Fruit fly (Drosophila melanogaster) whole organism, embryonic: ENCODE measurements around the gene CG43402.
A peak's percentile ranks its signal among the peaks of the same experiment; 100 is the strongest.

ENCODE experiments used
- Adf1 ChIP-seq: fragments of 200-800 bp; sonication (Bioruptor generic); IDR thresholded peaks from 2 replicates; pipeline ENCODE4 v1.3.6; 2022; ENCODE audit warnings: missing biosample characterization, missing genetic modification characterization
- Bdp1 ChIP-seq: fragments of 200-800 bp; sonication (Bioruptor generic); optimal IDR thresholded peaks from 3 replicates; lab custom pipeline; 2016; ENCODE audit warnings: missing biosample characterization, missing genetic modification characterization
- CG10147 ChIP-seq: fragments of 200-800 bp; sonication (Bioruptor generic); optimal IDR thresholded peaks from 2 replicates; lab custom pipeline; 2019; ENCODE audit warnings: missing biosample characterization, mild to moderate bottlenecking, missing genetic modification characterization, moderate library complexity
- CG11093 ChIP-seq: fragments of 200-800 bp; sonication (Bioruptor generic); IDR thresholded peaks from 3 replicates; pipeline ENCODE4 v1.3.6; 2022; ENCODE audit warnings: missing biosample characterization, missing genetic modification characterization
- CG11695 ChIP-seq: fragments of 200-800 bp; sonication (Bioruptor generic); IDR thresholded peaks from 3 replicates; pipeline ENCODE4 v1.3.6; 2022; ENCODE audit warnings: missing biosample characterization, missing genetic modification characterization
- CG12155 ChIP-seq: fragments of 200-800 bp; sonication (Bioruptor generic); optimal IDR thresholded peaks from 3 replicates; lab custom pipeline; 2016; ENCODE audit warnings: missing biosample characterization, missing genetic modification characterization
- CG12299 ChIP-seq: fragments of 200-800 bp; sonication (Bioruptor generic); optimal IDR thresholded peaks from 2 replicates; lab custom pipeline; 2018; ENCODE audit warnings: missing biosample characterization, mild to moderate bottlenecking, missing genetic modification characterization
- CG13123 ChIP-seq: fragments of 200-800 bp; sonication (Bioruptor generic); optimal IDR thresholded peaks from 2 replicates; lab custom pipeline; 2016; ENCODE audit warnings: missing biosample characterization, missing genetic modification characterization
- CG14441 ChIP-seq: fragments of 200-800 bp; sonication (Bioruptor generic); IDR thresholded peaks from 2 replicates; pipeline ENCODE4 v1.3.6; 2022; ENCODE audit warnings: missing biosample characterization, missing genetic modification characterization
- CG14667 ChIP-seq: fragments of 200-800 bp; sonication (Bioruptor generic); IDR thresholded peaks from 2 replicates; pipeline ENCODE4 v1.3.6; 2022; ENCODE audit warnings: missing biosample characterization, missing genetic modification characterization
- CG15011 ChIP-seq: fragments of 200-800 bp; sonication (Bioruptor generic); optimal IDR thresholded peaks from 3 replicates; lab custom pipeline; 2018; ENCODE audit warnings: missing biosample characterization, mild to moderate bottlenecking, missing genetic modification characterization
- CG15269 ChIP-seq: fragments of 200-800 bp; sonication (Bioruptor generic); optimal IDR thresholded peaks from 2 replicates; lab custom pipeline; 2018; ENCODE audit warnings: missing biosample characterization, mild to moderate bottlenecking, missing genetic modification characterization, moderate library complexity
- CG17186 ChIP-seq: fragments of 200-800 bp; sonication (Bioruptor generic); optimal IDR thresholded peaks from 3 replicates; lab custom pipeline; 2017; ENCODE audit warnings: missing biosample characterization, missing genetic modification reagents, missing genetic modification characterization
- CG17802 ChIP-seq: fragments of 200-800 bp; sonication (Bioruptor generic); optimal IDR thresholded peaks from 2 replicates; lab custom pipeline; 2018; ENCODE audit warnings: missing biosample characterization, mild to moderate bottlenecking, missing genetic modification characterization, moderate library complexity
- CG18476 ChIP-seq: fragments of 200-800 bp; sonication (Bioruptor generic); optimal IDR thresholded peaks from 2 replicates; lab custom pipeline; 2016; ENCODE audit warnings: missing biosample characterization, mild to moderate bottlenecking, missing genetic modification characterization
- CG2202 ChIP-seq: fragments of 200-800 bp; sonication (Bioruptor generic); optimal IDR thresholded peaks from 2 replicates; lab custom pipeline; 2018; ENCODE audit warnings: missing biosample characterization, mild to moderate bottlenecking, missing genetic modification characterization
- CG4360 ChIP-seq: fragments of 200-800 bp; sonication (Bioruptor generic); IDR thresholded peaks from 2 replicates; pipeline ENCODE4 v1.3.6; 2022; ENCODE audit warnings: missing biosample characterization, missing genetic modification characterization
- CG9797 ChIP-seq: fragments of 200-800 bp; sonication (Bioruptor generic); optimal IDR thresholded peaks from 3 replicates; lab custom pipeline; 2018; ENCODE audit warnings: missing biosample characterization, mild to moderate bottlenecking, missing genetic modification characterization
- CG9817 ChIP-seq: fragments of 200-800 bp; sonication (Bioruptor generic); optimal IDR thresholded peaks from 2 replicates; lab custom pipeline; 2018; ENCODE audit warnings: missing biosample characterization, mild to moderate bottlenecking, missing genetic modification characterization, moderate library complexity
- CTCF ChIP-seq: fragments of 200-800 bp; sonication (Bioruptor generic); optimal IDR thresholded peaks from 2 replicates; lab custom pipeline; 2017; ENCODE audit warnings: missing biosample characterization, mild to moderate bottlenecking, missing genetic modification characterization, moderate library complexity
- CrebB ChIP-seq: fragments of 200-800 bp; sonication (Bioruptor generic); optimal IDR thresholded peaks from 3 replicates; lab custom pipeline; 2018; ENCODE audit warnings: missing biosample characterization, mild to moderate bottlenecking, missing genetic modification characterization
- Deaf1 ChIP-seq: fragments of 200-800 bp; optimal IDR thresholded peaks from 3 replicates; lab custom pipeline; 2019; ENCODE audit warnings: missing biosample characterization, mild to moderate bottlenecking, missing genetic modification characterization, moderate library complexity
- Dfd ChIP-seq, 2 experiments: fragments of >200 bp; optimal IDR thresholded peaks; 2 replicates each; lab custom pipeline; 2017; ENCODE audit warnings: missing biosample characterization in 2 of 2, missing genetic modification characterization in 2 of 2
- Dref ChIP-seq: fragments of 200-800 bp; sonication (Bioruptor generic); IDR thresholded peaks from 2 replicates; pipeline ENCODE4 v1.3.6; 2022; ENCODE audit warnings: missing biosample characterization, missing genetic modification characterization
- E2f1 ChIP-seq: fragments of 200-800 bp; sonication (Bioruptor generic); IDR thresholded peaks from 2 replicates; pipeline ENCODE4 v1.3.6; 2022; ENCODE audit warnings: missing biosample characterization, missing genetic modification characterization
- Elba2 ChIP-seq: fragments of 200-800 bp; sonication (Bioruptor generic); optimal IDR thresholded peaks from 3 replicates; lab custom pipeline; 2016; ENCODE audit warnings: missing biosample characterization, missing genetic modification characterization
- Ets65A ChIP-seq: fragments of 200-800 bp; sonication (Bioruptor generic); peaks from one replicate; lab custom pipeline; 2016; ENCODE audit warnings: missing biosample characterization, missing genetic modification characterization
- Fer3 ChIP-seq: fragments of 200-800 bp; sonication (Bioruptor generic); optimal IDR thresholded peaks from 2 replicates; lab custom pipeline; 2018; ENCODE audit warnings: missing biosample characterization, mild to moderate bottlenecking, missing genetic modification characterization, moderate library complexity
- Gug ChIP-seq: fragments of 200-800 bp; sonication (Bioruptor generic); IDR thresholded peaks from 4 replicates; pipeline ENCODE4 v1.3.6; 2022; ENCODE audit warnings: missing biosample characterization, missing genetic modification characterization
- HmgD ChIP-seq: fragments of 200-800 bp; sonication (Bioruptor generic); optimal IDR thresholded peaks from 3 replicates; lab custom pipeline; 2016; ENCODE audit warnings: missing biosample characterization, missing genetic modification characterization
- Hr3 ChIP-seq: fragments of 200-800 bp; sonication (Bioruptor generic); optimal IDR thresholded peaks from 3 replicates; lab custom pipeline; 2016; ENCODE audit warnings: missing biosample characterization, missing genetic modification characterization
- Lhr ChIP-seq: fragments of 200-800 bp; sonication (Bioruptor generic); optimal IDR thresholded peaks from 3 replicates; lab custom pipeline; 2017; ENCODE audit warnings: mild to moderate bottlenecking, missing biosample characterization, missing genetic modification reagents, missing genetic modification characterization
- Lpt ChIP-seq: fragments of >200 bp; optimal IDR thresholded peaks from 2 replicates; lab custom pipeline; 2018; ENCODE audit warnings: missing biosample characterization, missing genetic modification characterization
- MTF-1 ChIP-seq: fragments of 200-800 bp; sonication (Bioruptor generic); optimal IDR thresholded peaks from 2 replicates; lab custom pipeline; 2018; ENCODE audit warnings: missing biosample characterization, mild to moderate bottlenecking, missing genetic modification characterization, borderline replicate concordance
- Neu2 ChIP-seq: fragments of 200-800 bp; sonication (Bioruptor generic); optimal IDR thresholded peaks from 3 replicates; lab custom pipeline; 2016; ENCODE audit warnings: missing biosample characterization, missing genetic modification characterization, borderline replicate concordance
- PHDP ChIP-seq: fragments of 200-800 bp; sonication (Bioruptor generic); optimal IDR thresholded peaks from 3 replicates; lab custom pipeline; 2018; ENCODE audit warnings: missing biosample characterization, mild to moderate bottlenecking, missing genetic modification characterization, moderate library complexity
- Ssrp ChIP-seq: fragments of 200-800 bp; sonication (Bioruptor generic); optimal IDR thresholded peaks from 2 replicates; lab custom pipeline; 2018; ENCODE audit warnings: missing biosample characterization, mild to moderate bottlenecking, missing genetic modification characterization, moderate library complexity
- Usf ChIP-seq: fragments of 200-800 bp; sonication (Bioruptor generic); optimal IDR thresholded peaks from 2 replicates; lab custom pipeline; 2017; ENCODE audit warnings: missing genotype, missing biosample characterization, missing genetic modification characterization
- ab ChIP-seq: fragments of 200-800 bp; sonication (Bioruptor generic); optimal IDR thresholded peaks from 2 replicates; lab custom pipeline; 2016; ENCODE audit warnings: missing biosample characterization, missing genetic modification characterization
- cas ChIP-seq: fragments of 200-800 bp; sonication (Bioruptor generic); IDR thresholded peaks from 2 replicates; pipeline ENCODE4 v1.3.6; 2022; ENCODE audit warnings: missing biosample characterization, missing genetic modification characterization
- chif ChIP-seq, 2 experiments: fragments of 200-800 bp; sonication (Bioruptor generic); optimal IDR thresholded peaks; 3 replicates each; lab custom pipeline; 2016; ENCODE audit warnings: missing biosample characterization in 2 of 2, missing genetic modification characterization in 2 of 2
- disco-r ChIP-seq: fragments of 200-800 bp; sonication (Bioruptor generic); optimal IDR thresholded peaks from 2 replicates; lab custom pipeline; 2016; ENCODE audit warnings: missing biosample characterization, missing genetic modification characterization
- dmrt11E ChIP-seq: fragments of 200-800 bp; sonication (Bioruptor generic); optimal IDR thresholded peaks from 3 replicates; lab custom pipeline; 2018; ENCODE audit warnings: missing biosample characterization, mild to moderate bottlenecking, missing genetic modification characterization, moderate library complexity
- jumu ChIP-seq: fragments of 200-800 bp; sonication (Bioruptor generic); optimal IDR thresholded peaks from 3 replicates; lab custom pipeline; 2016; ENCODE audit warnings: missing biosample characterization, missing genetic modification characterization
- kay ChIP-seq: fragments of 200-800 bp; sonication (Bioruptor generic); optimal IDR thresholded peaks from 2 replicates; lab custom pipeline; 2016; ENCODE audit warnings: missing biosample characterization, missing genetic modification characterization
- klu ChIP-seq: fragments of 200-800 bp; sonication (Bioruptor generic); IDR thresholded peaks from 2 replicates; pipeline ENCODE4 v1.3.6; 2022; ENCODE audit warnings: missing biosample characterization, missing genetic modification characterization
- pros ChIP-seq: fragments of 200-800 bp; sonication (Bioruptor generic); optimal IDR thresholded peaks from 3 replicates; lab custom pipeline; 2019; ENCODE audit warnings: missing biosample characterization, mild to moderate bottlenecking, missing genetic modification characterization, moderate library complexity
- rib ChIP-seq: fragments of 200-800 bp; sonication (Bioruptor generic); IDR thresholded peaks from 2 replicates; pipeline ENCODE4 v1.3.6; 2022; ENCODE audit warnings: missing biosample characterization, missing genetic modification characterization
- shn ChIP-seq: fragments of 200-800 bp; sonication (Bioruptor generic); optimal IDR thresholded peaks from 3 replicates; lab custom pipeline; 2016; ENCODE audit warnings: missing biosample characterization, missing genetic modification characterization
- slbo ChIP-seq: fragments of 200-800 bp; sonication (Bioruptor generic); IDR thresholded peaks from 2 replicates; pipeline ENCODE4 v1.3.6; 2022; ENCODE audit warnings: missing biosample characterization, missing genetic modification characterization
- stwl ChIP-seq: fragments of 200-800 bp; sonication (Bioruptor generic); optimal IDR thresholded peaks from 3 replicates; lab custom pipeline; 2018; ENCODE audit warnings: missing biosample characterization, mild to moderate bottlenecking, missing genetic modification characterization, moderate library complexity
- zf30C ChIP-seq: fragments of 200-800 bp; sonication (Bioruptor generic); optimal IDR thresholded peaks from 3 replicates; lab custom pipeline; 2018; ENCODE audit warnings: missing biosample characterization, mild to moderate bottlenecking, missing genetic modification characterization

The CG43402 gene

DNA sequence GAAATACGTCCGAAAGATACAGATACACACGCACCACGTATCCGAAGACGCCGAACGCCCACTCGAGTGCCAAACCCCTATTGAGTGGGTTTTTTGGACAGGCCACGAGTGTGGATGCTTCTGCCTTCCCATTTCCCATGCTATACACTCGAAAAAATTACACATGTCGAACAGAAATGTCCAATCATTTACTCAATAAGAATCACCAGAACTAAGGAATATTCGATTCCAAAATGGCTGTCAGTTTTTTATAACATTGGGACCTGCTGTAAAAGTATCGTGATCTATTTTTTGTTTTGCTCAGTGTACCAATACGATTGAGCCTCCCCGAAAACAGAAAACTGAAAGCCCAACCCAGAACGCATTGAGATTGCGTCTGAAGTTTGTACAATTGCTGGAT is 19.7 kb upstream of the CG43402 start (continued):
- TF ChIP-seq CG14441 (GFP tag; lab: Robert Waterston, UW) = 0 out of 2 replicates have a peak, but pooled peaks have one; percentile 33
- TF ChIP-seq CG10147 (GFP tag; lab: Kevin White, UChicago) = peak; percentile 72
- TF ChIP-seq CG13123 (GFP tag; lab: Kevin White, UChicago) = peak; percentile 69
- TF ChIP-seq ab (GFP tag; lab: Kevin White, UChicago) = peak; percentile 34
- peak; percentile 82 for TF ChIP-seq Deaf1 (tag; lab: Kevin White, UChicago)
- peak; percentile 49; the same call in 1 of the 2 replicates for TF ChIP-seq CG14667 (GFP tag; lab: Robert Waterston, UW)
- peak; percentile 62 for TF ChIP-seq disco-r (GFP tag; lab: Kevin White, UChicago)
- no peak for TF ChIP-seq Dfd (GFP tag; optimal IDR thresholded peaks at IDR 0.05; lab: Kevin White, UChicago)
- TF ChIP-seq HmgD (GFP tag; lab: Kevin White, UChicago) = peak; percentile 41
- TF ChIP-seq chif (GFP tag; optimal IDR thresholded peaks at IDR 0.05; lab: Kevin White, UChicago) = peak; percentile 86 to 91
- TF ChIP-seq Ssrp = peak; percentile 82
- TF ChIP-seq Bdp1 (GFP tag; lab: Kevin White, UChicago) = peak; percentile 49
- peak; percentile 80 for TF ChIP-seq jumu (GFP tag; lab: Kevin White, UChicago)
- no peak for TF ChIP-seq Lpt (GFP tag; lab: Kevin White, UChicago)
- TF ChIP-seq CG9797 (GFP tag; lab: Kevin White, UChicago) = no peak
- TF ChIP-seq PHDP (tag; lab: Kevin White, UChicago) = peak; percentile 73
- peak; percentile 58 for TF ChIP-seq Fer3 (tag; lab: Kevin White, UChicago)
- TF ChIP-seq Dref (GFP tag; lab: Robert Waterston, UW) = no peak
- TF ChIP-seq stwl (tag; lab: Kevin White, UChicago) = peak; percentile 55
- peak; percentile 45 for TF ChIP-seq Neu2 (GFP tag; lab: Kevin White, UChicago)
- TF ChIP-seq CG2202 = peak; percentile 73
- TF ChIP-seq CG18476 (GFP tag; lab: Kevin White, UChicago) = peak; percentile 53
- peak; percentile 41 for TF ChIP-seq CG9817 (tag; lab: Kevin White, UChicago)
- peak; percentile 66 for TF ChIP-seq zf30C (GFP tag; lab: Kevin White, UChicago)
- TF ChIP-seq pros (GFP tag; lab: Kevin White, UChicago) = peak; percentile 0
- TF ChIP-seq kay (GFP tag; lab: Kevin White, UChicago) = no peak
- no peak for TF ChIP-seq rib
- TF ChIP-seq cas (GFP tag; lab: Robert Waterston, UW) = no peak
- TF ChIP-seq CTCF (GFP tag; lab: Kevin White, UChicago) = peak; percentile 21
- peak; percentile 71 for TF ChIP-seq CG17802 (tag; lab: Kevin White, UChicago)
- peak; percentile 64 for TF ChIP-seq shn (GFP tag; lab: Kevin White, UChicago)
- peak; percentile 37 for TF ChIP-seq CG15011 (GFP tag; lab: Kevin White, UChicago)
- TF ChIP-seq CG15269 (tag; lab: Kevin White, UChicago) = peak; percentile 70
- no peak for TF ChIP-seq CG12299
- peak; percentile 61; the same call in 2 of the 3 replicates for TF ChIP-seq CG11695 (GFP tag; lab: Robert Waterston, UW)
- TF ChIP-seq E2f1 (GFP tag; lab: Robert Waterston, UW) = peak; percentile 50
- no peak for TF ChIP-seq CG17186 (GFP tag; lab: Kevin White, UChicago)
- peak; percentile 93 for TF ChIP-seq dmrt11E
- TF ChIP-seq slbo (GFP tag; lab: Robert Waterston, UW) = peak; percentile 62
- peak; percentile 59; the same call in 2 of the 4 replicates for TF ChIP-seq Gug
- peak; percentile 66 for TF ChIP-seq Hr3 (GFP tag; lab: Kevin White, UChicago)
- peak; percentile 98 for TF ChIP-seq Ets65A (GFP tag; lab: Kevin White, UChicago)
- TF ChIP-seq Lhr (GFP tag; lab: Kevin White, UChicago) = peak; percentile 56
- TF ChIP-seq Usf (GFP tag; lab: Kevin White, UChicago) = peak; percentile 59
- TF ChIP-seq klu = no peak
- TF ChIP-seq MTF-1 = peak; percentile 73
- TF ChIP-seq Adf1 = no peak
- TF ChIP-seq Elba2 = peak; percentile 66
- TF ChIP-seq CrebB (tag; lab: Kevin White, UChicago) = no peak
- TF ChIP-seq CG11093 = 0 out of 3 replicates have a peak, but pooled peaks have one; percentile 36
- TF ChIP-seq CG12155 (GFP tag; lab: Kevin White, UChicago) = peak; percentile 76
- TF ChIP-seq CG4360 = peak; percentile 56
